Worm (Caenorhabditis elegans) whole organism, L4 larva: Measurements from ENCODE around the gene F14B8.6.

ENCODE experiments used
- F10B5.3 ChIP-seq: sonication (generic microtip); optimal IDR thresholded peaks from 2 replicates; lab custom pipeline; 2016; ENCODE audit warnings: mild to moderate bottlenecking, missing genetic modification characterization, missing compliant biosample characterization
- F26F4.8 ChIP-seq: fragments of 200-800 bp; sonication (Bioruptor generic); conservative IDR thresholded peaks from 2 replicates; pipeline ENCODE4 v1.3.6; 2022; ENCODE audit warnings: missing genetic modification characterization, missing compliant biosample characterization
- F37D6.2 ChIP-seq: sonication (generic microtip); optimal IDR thresholded peaks from 2 replicates; lab custom pipeline; 2016; ENCODE audit warnings: mild to moderate bottlenecking, missing genetic modification characterization, missing compliant biosample characterization
- F44E2.7 ChIP-seq: fragments of 200-800 bp; sonication (Bioruptor generic); IDR thresholded peaks from 2 replicates; pipeline ENCODE4 v2.1.2; 2022; ENCODE audit warnings: missing genetic modification characterization, missing compliant biosample characterization
- Y48G9A.11 ChIP-seq: fragments of 200-800 bp; sonication (Bioruptor generic); IDR thresholded peaks from 2 replicates; pipeline ENCODE4 v1.3.6; 2022; ENCODE audit warnings: missing genetic modification reagents, missing genetic modification characterization, missing compliant biosample characterization
- Y75B8A.6 ChIP-seq: fragments of 200-800 bp; sonication (Bioruptor generic); IDR thresholded peaks from 2 replicates; pipeline ENCODE4 v1.3.6; 2022; ENCODE audit warnings: missing genetic modification reagents, missing genetic modification characterization, missing compliant biosample characterization
- aly-2 ChIP-seq: sonication (generic microtip); optimal IDR thresholded peaks from 2 replicates; lab custom pipeline; 2018; ENCODE audit warnings: missing biosample characterization, missing genetic modification characterization
- arid-1 ChIP-seq: fragments of 200-800 bp; sonication (Bioruptor generic); conservative IDR thresholded peaks from 2 replicates; pipeline ENCODE4 v1.3.6; 2022; ENCODE audit warnings: missing genetic modification reagents, missing genetic modification characterization, missing compliant biosample characterization
- attf-4 ChIP-seq: sonication (generic microtip); optimal IDR thresholded peaks from 3 replicates; lab custom pipeline; 2017; ENCODE audit warnings: missing biosample characterization, missing genetic modification characterization
- ceh-20 ChIP-seq: fragments of 200-800 bp; sonication (Bioruptor generic); IDR thresholded peaks from 2 replicates; pipeline ENCODE4 v1.3.6; 2022; ENCODE audit warnings: missing genetic modification reagents, missing genetic modification characterization, missing compliant biosample characterization
- ceh-62 ChIP-seq: sonication (generic microtip); optimal IDR thresholded peaks from 2 replicates; lab custom pipeline; 2017; ENCODE audit warnings: missing biosample characterization, missing genetic modification characterization
- ctbp-1 ChIP-seq: fragments of 200-800 bp; sonication (Bioruptor generic); IDR thresholded peaks from 2 replicates; pipeline ENCODE4 v1.3.6; 2022; ENCODE audit warnings: missing genetic modification reagents, missing genetic modification characterization, missing compliant biosample characterization
- daf-16 ChIP-seq, 3 experiments: sonication (generic microtip); optimal IDR thresholded peaks; 2 replicates each; lab custom pipeline; 2016 to 2017; ENCODE audit warnings: missing genetic modification characterization in 3 of 3, missing genetic modification reagents in 3 of 3, mild to moderate bottlenecking in 2 of 3, missing compliant biosample characterization in 2 of 3, missing biosample characterization in 1 of 3, moderate library complexity in 1 of 3
- dmd-6 ChIP-seq: fragments of 200-800 bp; sonication (Bioruptor generic); IDR thresholded peaks from 2 replicates; pipeline ENCODE4 v1.3.6; 2022; ENCODE audit warnings: missing genetic modification reagents, missing genetic modification characterization, missing compliant biosample characterization
- dmd-9 ChIP-seq: fragments of 200-800 bp; sonication (Bioruptor generic); IDR thresholded peaks from 2 replicates; pipeline ENCODE4 v1.3.6; 2022; ENCODE audit warnings: missing genetic modification reagents, missing genetic modification characterization, missing compliant biosample characterization
- dpl-1 ChIP-seq: fragments of 150-350 bp; optimal IDR thresholded peaks from 2 replicates; lab custom pipeline; 2014; ENCODE audit warnings: missing biosample characterization, missing genetic modification reagents, missing genetic modification characterization
- duxl-1 ChIP-seq: sonication (generic microtip); optimal IDR thresholded peaks from 2 replicates; lab custom pipeline; 2016; ENCODE audit warnings: mild to moderate bottlenecking, missing genetic modification characterization, moderate library complexity, missing compliant biosample characterization; ENCODE audit not compliant: poor library complexity
- dve-1 ChIP-seq: sonication (generic microtip); optimal IDR thresholded peaks from 2 replicates; lab custom pipeline; 2017; ENCODE audit warnings: antibody characterized with exemption, mild to moderate bottlenecking, missing genetic modification characterization, missing compliant biosample characterization; ENCODE audit not compliant: insufficient read depth
- fos-1 ChIP-seq: fragments of 150-350 bp; optimal IDR thresholded peaks from 2 replicates; lab custom pipeline; 2014; ENCODE audit warnings: missing biosample characterization, missing genetic modification characterization
- gei-8 ChIP-seq: fragments of 200-800 bp; sonication (Bioruptor generic); optimal IDR thresholded peaks from 2 replicates; lab custom pipeline; 2018; ENCODE audit warnings: mild to moderate bottlenecking, missing genetic modification characterization, missing compliant biosample characterization
- hlh-11 ChIP-seq: fragments of 200-800 bp; sonication (Bioruptor generic); optimal IDR thresholded peaks from 2 replicates; lab custom pipeline; 2018; ENCODE audit warnings: mild to moderate bottlenecking, missing genetic modification characterization, missing compliant biosample characterization
- hlh-30 ChIP-seq: sonication (generic microtip); optimal IDR thresholded peaks from 2 replicates; lab custom pipeline; 2017; ENCODE audit warnings: antibody characterized with exemption, mild to moderate bottlenecking, missing genetic modification characterization, missing compliant biosample characterization; ENCODE audit not compliant: insufficient read depth
- hmg-1.1 ChIP-seq: fragments of 200-800 bp; sonication (Bioruptor generic); IDR thresholded peaks from 2 replicates; pipeline ENCODE4 v1.3.6; 2022; ENCODE audit warnings: missing genetic modification reagents, missing genetic modification characterization, missing compliant biosample characterization
- jun-1 ChIP-seq: fragments of 150-350 bp; optimal IDR thresholded peaks from 2 replicates; lab custom pipeline; 2014; ENCODE audit warnings: missing biosample characterization, missing genetic modification reagents, missing genetic modification characterization
- lin-1 ChIP-seq: fragments of 200-800 bp; sonication (Bioruptor generic); IDR thresholded peaks from 2 replicates; pipeline ENCODE4 v1.3.6; 2022; ENCODE audit warnings: missing genetic modification reagents, missing genetic modification characterization, missing compliant biosample characterization
- lin-29 ChIP-seq: fragments of 200-800 bp; sonication (Bioruptor generic); IDR thresholded peaks from 2 replicates; pipeline ENCODE4 v1.3.6; 2022; ENCODE audit warnings: missing genetic modification reagents, missing genetic modification characterization, missing compliant biosample characterization
- mxl-2 ChIP-seq: fragments of 200-800 bp; sonication (Bioruptor generic); conservative IDR thresholded peaks from 2 replicates; pipeline ENCODE4 v1.3.6; 2022; ENCODE audit warnings: missing genetic modification reagents, missing genetic modification characterization, missing compliant biosample characterization
- nhr-102 ChIP-seq: sonication (generic microtip); optimal IDR thresholded peaks from 2 replicates; lab custom pipeline; 2016; ENCODE audit warnings: mild to moderate bottlenecking, missing genetic modification characterization, moderate library complexity, missing compliant biosample characterization
- nhr-111 ChIP-seq: fragments of 200-800 bp; sonication (Bioruptor generic); optimal IDR thresholded peaks from 2 replicates; lab custom pipeline; 2018; ENCODE audit warnings: mild to moderate bottlenecking, missing genetic modification characterization, missing compliant biosample characterization
- nhr-25 ChIP-seq: sonication (generic microtip); optimal IDR thresholded peaks from 2 replicates; lab custom pipeline; 2017; ENCODE audit warnings: missing genetic modification characterization, mild to moderate bottlenecking, missing compliant biosample characterization, antibody characterized with exemption, moderate library complexity, borderline replicate concordance; ENCODE audit not compliant: insufficient read depth
- nhr-28 ChIP-seq: fragments of 150-350 bp; optimal IDR thresholded peaks from 2 replicates; lab custom pipeline; 2014; ENCODE audit warnings: missing biosample characterization, missing genetic modification characterization
- nhr-41 ChIP-seq: fragments of 200-800 bp; sonication (Bioruptor generic); IDR thresholded peaks from 2 replicates; pipeline ENCODE4 v1.3.6; 2022; ENCODE audit warnings: missing genetic modification reagents, missing genetic modification characterization, missing compliant biosample characterization
- nhr-48 ChIP-seq: sonication (generic microtip); optimal IDR thresholded peaks from 2 replicates; lab custom pipeline; 2016; ENCODE audit warnings: mild to moderate bottlenecking, missing genetic modification characterization, missing compliant biosample characterization
- nhr-77 ChIP-seq: fragments of 150-350 bp; optimal IDR thresholded peaks from 2 replicates; lab custom pipeline; 2014; ENCODE audit warnings: missing biosample characterization, missing genetic modification characterization
- pha-4 ChIP-seq, 2 experiments: fragments of 150-350 bp in 1 of 2; fragments of 200-800 bp in 1 of 2; sonication (Bioruptor generic) in 1 of 2; IDR thresholded peaks in 1 of 2; optimal IDR thresholded peaks in 1 of 2; 2 replicates each; pipeline versions ENCODE4 v1.3.6 to Lab custom; 2014 to 2022; ENCODE audit warnings: missing genetic modification characterization in 2 of 2, missing genetic modification reagents in 2 of 2, missing biosample characterization in 1 of 2, missing compliant biosample characterization in 1 of 2
- php-3 ChIP-seq: fragments of 200-800 bp; sonication (Bioruptor generic); IDR thresholded peaks from 2 replicates; pipeline ENCODE4 v1.3.6; 2022; ENCODE audit warnings: missing genetic modification reagents, missing genetic modification characterization, missing compliant biosample characterization
- pqm-1 ChIP-seq: sonication (generic microtip); optimal IDR thresholded peaks from 2 replicates; lab custom pipeline; 2017; ENCODE audit warnings: missing biosample characterization, missing genetic modification characterization
- saeg-2 ChIP-seq: fragments of 200-800 bp; sonication (Bioruptor generic); IDR thresholded peaks from 2 replicates; pipeline ENCODE4 v1.3.6; 2022; ENCODE audit warnings: missing genetic modification reagents, missing genetic modification characterization, missing compliant biosample characterization
- sdz-12 ChIP-seq: fragments of 200-800 bp; sonication (Bioruptor generic); optimal IDR thresholded peaks from 2 replicates; lab custom pipeline; 2018; ENCODE audit warnings: mild to moderate bottlenecking, missing genetic modification characterization, missing compliant biosample characterization
- set-16 ChIP-seq: fragments of 200-800 bp; sonication (Bioruptor generic); IDR thresholded peaks from 2 replicates; pipeline ENCODE4 v1.3.6; 2022; ENCODE audit warnings: missing genetic modification reagents, missing genetic modification characterization, missing compliant biosample characterization
- skn-1 ChIP-seq: fragments of 150-350 bp; optimal IDR thresholded peaks from 2 replicates; lab custom pipeline; 2014; ENCODE audit warnings: missing biosample characterization, missing genetic modification characterization
- spr-1 ChIP-seq: sonication (generic microtip); optimal IDR thresholded peaks from 2 replicates; lab custom pipeline; 2016; ENCODE audit warnings: mild to moderate bottlenecking, missing genetic modification characterization, missing compliant biosample characterization
- tra-1 ChIP-seq: fragments of 200-800 bp; sonication (Bioruptor generic); IDR thresholded peaks from 2 replicates; pipeline ENCODE4 v1.3.6; 2022; ENCODE audit warnings: missing genetic modification reagents, missing genetic modification characterization, missing compliant biosample characterization
- vab-7 ChIP-seq: fragments of 200-800 bp; sonication (Bioruptor generic); IDR thresholded peaks from 2 replicates; pipeline ENCODE4 v1.3.6; 2022; ENCODE audit warnings: missing genetic modification reagents, missing genetic modification characterization, missing compliant biosample characterization
- zag-1 ChIP-seq: fragments of 150-350 bp; optimal IDR thresholded peaks from 2 replicates; lab custom pipeline; 2014; ENCODE audit warnings: missing biosample characterization, missing genetic modification characterization
- zip-11 ChIP-seq: fragments of 200-800 bp; sonication (Bioruptor generic); IDR thresholded peaks from 2 replicates; pipeline ENCODE4 v1.3.6; 2022; ENCODE audit warnings: missing genetic modification characterization, missing compliant biosample characterization
- ztf-11 ChIP-seq: fragments of 150-350 bp; optimal IDR thresholded peaks from 2 replicates; lab custom pipeline; 2014; ENCODE audit warnings: missing biosample characterization, missing genetic modification characterization

Gene F14B8.6

ce11 chrX:6915279-6915678, 16.9 kb downstream of the F14B8.6 start:
- no peak for TF ChIP-seq vab-7
- no peak for TF ChIP-seq F44E2.7 (GFP tag; lab: Robert Waterston, UW)
- no peak for TF ChIP-seq dve-1 (tag; lab: Kevin White, UChicago)
- no peak for TF ChIP-seq ztf-11 (tag; lab: Kevin White, UChicago)
- TF ChIP-seq daf-16 (GFP tag; optimal IDR thresholded peaks at IDR 0.05; lab: Kevin White, UChicago) = peak in 1 of 2 experiments; percentile 64
- no peak for TF ChIP-seq daf-16 (tag; optimal IDR thresholded peaks at IDR 0.05; lab: Kevin White, UChicago)

ce11 chrX:6913989-6914388, 18.2 kb downstream of the F14B8.6 start, which contains the start of gene nhx-4:
Gene nhx-4 (plus strand): TSS chrX:6914289.
- TF ChIP-seq fos-1 (tag; lab: Kevin White, UChicago) (no peak), nhr-111 (GFP tag; lab: Kevin White, UChicago) (no peak), dmd-9 (no peak), ceh-62 (tag; lab: Kevin White, UChicago) (no peak), hmg-1.1 (no peak), mxl-2 (no peak), ceh-20 (GFP tag; lab: Robert Waterston, UW) (no peak), gei-8 (GFP tag; lab: Kevin White, UChicago) (no peak), set-16 (GFP tag; lab: Robert Waterston, UW) (no peak)

ce11 chrX:6905581-6905980, 26.6 kb downstream of the F14B8.6 start:
- no peak for TF ChIP-seq sdz-12 (GFP tag; lab: Kevin White, UChicago)
- peak; percentile 88 for TF ChIP-seq pqm-1 (tag; lab: Kevin White, UChicago)
- TF ChIP-seq dmd-9 = no peak
- TF ChIP-seq lin-29 = no peak
- peak; percentile 8 for TF ChIP-seq nhr-102 (tag; lab: Kevin White, UChicago)
- no peak for TF ChIP-seq jun-1 (tag; lab: Kevin White, UChicago)
- TF ChIP-seq hmg-1.1 = no peak
- TF ChIP-seq Y48G9A.11 (GFP tag; lab: Robert Waterston, UW) = no peak
- TF ChIP-seq ctbp-1 (GFP tag; lab: Robert Waterston, UW) = no peak
- peak; percentile 50 for TF ChIP-seq nhr-48
- 0 out of 2 replicates have a peak, but pooled peaks have one; percentile 10 for TF ChIP-seq nhr-41 (GFP tag; lab: Robert Waterston, UW)
- no peak for TF ChIP-seq tra-1 (GFP tag; lab: Robert Waterston, UW)
- TF ChIP-seq duxl-1 (tag; lab: Kevin White, UChicago) = no peak
- TF ChIP-seq nhr-28 (tag; lab: Kevin White, UChicago) = peak; percentile 77
- peak; percentile 85 for TF ChIP-seq dmd-6
- no peak for TF ChIP-seq zip-11
- peak; percentile 76 for TF ChIP-seq hlh-11 (tag; lab: Kevin White, UChicago)
- TF ChIP-seq nhr-25 (tag; lab: Kevin White, UChicago) = no peak
- no peak for TF ChIP-seq aly-2 (tag; lab: Kevin White, UChicago)
- no peak for TF ChIP-seq attf-4 (tag; lab: Kevin White, UChicago)
- TF ChIP-seq Y75B8A.6 (GFP tag; lab: Robert Waterston, UW) = no peak
- peak; percentile 25 for TF ChIP-seq hlh-30
- no peak for TF ChIP-seq skn-1 (tag; lab: Kevin White, UChicago)
- peak; percentile 51; the same call in 1 of the 2 replicates for TF ChIP-seq php-3
- no peak for TF ChIP-seq F26F4.8 (GFP tag; lab: Robert Waterston, UW)
- 0 out of 2 replicates have a peak, but pooled peaks have one; percentile 13 for TF ChIP-seq lin-1 (GFP tag; lab: Robert Waterston, UW)
- TF ChIP-seq nhr-77 = peak; percentile 55
- TF ChIP-seq dpl-1 (GFP tag; lab: Kevin White, UChicago) = no peak
- no peak for TF ChIP-seq zag-1 (tag; lab: Kevin White, UChicago)
- no peak for TF ChIP-seq F10B5.3
- no peak for TF ChIP-seq F37D6.2
- TF ChIP-seq saeg-2 (GFP tag; lab: Robert Waterston, UW) = no peak
- TF ChIP-seq pha-4 (GFP tag; IDR thresholded peaks at IDR 0.05; lab: Robert Waterston, UW) = no peak
- no peak for TF ChIP-seq pha-4 (tag; optimal IDR thresholded peaks at IDR 0.05; lab: Kevin White, UChicago)
- TF ChIP-seq spr-1 = no peak
- TF ChIP-seq arid-1 = no peak
